Fruit fly (Drosophila melanogaster) whole organism, embryonic: ENCODE data around the gene Tg.
"Not testable (repeated sequence)": the region's sequence is repeated elsewhere in the genome, so short reads cannot be mapped to it uniquely, and the experiment has no call there.

Experiments
- Antp ChIP-seq: fragments of 200-800 bp; sonication (Bioruptor generic); optimal IDR thresholded peaks from 3 replicates; lab custom pipeline; 2016; ENCODE audit warnings: missing biosample characterization, missing genetic modification characterization
- B-H1 ChIP-seq: fragments of 200-800 bp; sonication (Bioruptor generic); IDR thresholded peaks from 3 replicates; pipeline ENCODE4 v1.3.6; 2022; ENCODE audit warnings: missing biosample characterization, missing genetic modification characterization
- BEAF-32 ChIP-seq: fragments of 200-800 bp; sonication (Bioruptor generic); optimal IDR thresholded peaks from 3 replicates; lab custom pipeline; 2017; ENCODE audit warnings: missing biosample characterization, missing genetic modification characterization, mild to moderate bottlenecking, moderate library complexity, missing genetic modification reagents
- CG13123 ChIP-seq: fragments of 200-800 bp; sonication (Bioruptor generic); optimal IDR thresholded peaks from 2 replicates; lab custom pipeline; 2016; ENCODE audit warnings: missing biosample characterization, missing genetic modification characterization
- CG13296 ChIP-seq: fragments of 200-800 bp; sonication (Bioruptor generic); optimal IDR thresholded peaks from 3 replicates; lab custom pipeline; 2018; ENCODE audit warnings: missing biosample characterization, mild to moderate bottlenecking, missing genetic modification characterization
- CG15514 ChIP-seq: fragments of 200-800 bp; sonication (Bioruptor generic); optimal IDR thresholded peaks from 3 replicates; lab custom pipeline; 2017; ENCODE audit warnings: missing biosample characterization, missing genetic modification characterization, mild to moderate bottlenecking, moderate library complexity, missing genetic modification reagents
- CG17328 ChIP-seq: fragments of 200-800 bp; sonication (Bioruptor generic); IDR thresholded peaks from 2 replicates; pipeline ENCODE4 v1.3.6; 2022; ENCODE audit warnings: missing biosample characterization, missing genetic modification characterization
- CG17612 ChIP-seq: fragments of 200-800 bp; sonication (Bioruptor generic); IDR thresholded peaks from 2 replicates; pipeline ENCODE4 v1.3.6; 2022; ENCODE audit warnings: missing biosample characterization, missing genetic modification characterization
- CG17829 ChIP-seq: fragments of 200-800 bp; optimal IDR thresholded peaks from 2 replicates; lab custom pipeline; 2019; ENCODE audit warnings: missing biosample characterization, mild to moderate bottlenecking, missing genetic modification characterization, moderate library complexity
- CG18011 ChIP-seq: fragments of 200-800 bp; sonication (Bioruptor generic); optimal IDR thresholded peaks from 2 replicates; lab custom pipeline; 2017; ENCODE audit warnings: missing biosample characterization, missing genetic modification characterization, mild to moderate bottlenecking, moderate library complexity, missing genotype
- CG1832 ChIP-seq: fragments of 200-800 bp; sonication (Bioruptor generic); optimal IDR thresholded peaks from 2 replicates; lab custom pipeline; 2017; ENCODE audit warnings: missing biosample characterization, mild to moderate bottlenecking, missing genetic modification characterization, inconsistent platforms
- CG2129 ChIP-seq: fragments of 200-800 bp; sonication (Bioruptor generic); IDR thresholded peaks from 2 replicates; pipeline ENCODE4 v1.3.6; 2022; ENCODE audit warnings: missing biosample characterization, missing genetic modification characterization; ENCODE audit not compliant: partially characterized antibody
- CG2199 ChIP-seq: fragments of 200-800 bp; sonication (Bioruptor generic); IDR thresholded peaks from 3 replicates; pipeline ENCODE4 v1.3.6; 2022; ENCODE audit warnings: missing biosample characterization, missing genetic modification characterization
- CG2712 ChIP-seq: fragments of 200-800 bp; optimal IDR thresholded peaks from 3 replicates; lab custom pipeline; 2019; ENCODE audit warnings: missing biosample characterization, mild to moderate bottlenecking, missing genetic modification characterization, moderate library complexity
- CG3838 ChIP-seq: fragments of 200-800 bp; sonication (Bioruptor generic); optimal IDR thresholded peaks from 3 replicates; lab custom pipeline; 2016; ENCODE audit warnings: missing biosample characterization, missing genetic modification characterization
- CG4360 ChIP-seq: fragments of 200-800 bp; sonication (Bioruptor generic); IDR thresholded peaks from 2 replicates; pipeline ENCODE4 v1.3.6; 2022; ENCODE audit warnings: missing biosample characterization, missing genetic modification characterization
- CG4820 ChIP-seq: fragments of 200-800 bp; sonication (Bioruptor generic); optimal IDR thresholded peaks from 3 replicates; lab custom pipeline; 2016; ENCODE audit warnings: missing biosample characterization, missing genetic modification characterization
- CG5180 ChIP-seq: fragments of 200-800 bp; sonication (Bioruptor generic); optimal IDR thresholded peaks from 3 replicates; lab custom pipeline; 2017; ENCODE audit warnings: missing biosample characterization, missing genetic modification characterization, mild to moderate bottlenecking, moderate library complexity, missing genetic modification reagents
- CG5953 ChIP-seq: fragments of 200-800 bp; sonication (Bioruptor generic); IDR thresholded peaks from 2 replicates; pipeline ENCODE4 v1.3.6; 2022; ENCODE audit warnings: missing biosample characterization, missing genetic modification characterization
- CTCF ChIP-seq: fragments of 200-800 bp; sonication (Bioruptor generic); optimal IDR thresholded peaks from 2 replicates; lab custom pipeline; 2017; ENCODE audit warnings: missing biosample characterization, mild to moderate bottlenecking, missing genetic modification characterization, moderate library complexity
- Dek ChIP-seq: fragments of 200-800 bp; sonication (Bioruptor generic); optimal IDR thresholded peaks from 3 replicates; lab custom pipeline; 2019; ENCODE audit warnings: missing biosample characterization, mild to moderate bottlenecking, missing genetic modification characterization, moderate library complexity
- Drgx ChIP-seq: fragments of 200-800 bp; sonication (Bioruptor generic); IDR thresholded peaks from 2 replicates; pipeline ENCODE4 v1.3.6; 2022; ENCODE audit warnings: missing biosample characterization, missing genetic modification characterization
- Ets97D ChIP-seq: fragments of 200-800 bp; sonication (Bioruptor generic); optimal IDR thresholded peaks from 3 replicates; lab custom pipeline; 2016; ENCODE audit warnings: missing biosample characterization, missing genetic modification characterization
- GATAe ChIP-seq: fragments of 200-800 bp; sonication (Bioruptor generic); conservative IDR thresholded peaks from 2 replicates; pipeline ENCODE4 v1.3.6; 2022; ENCODE audit warnings: missing biosample characterization, missing genetic modification characterization
- Hmr ChIP-seq: fragments of 200-800 bp; sonication (Bioruptor generic); optimal IDR thresholded peaks from 3 replicates; lab custom pipeline; 2017; ENCODE audit warnings: mild to moderate bottlenecking, missing biosample characterization, missing genetic modification reagents, missing genetic modification characterization
- Jarid2 ChIP-seq: fragments of 200-800 bp; sonication (Bioruptor generic); optimal IDR thresholded peaks from 3 replicates; lab custom pipeline; 2017; ENCODE audit warnings: mild to moderate bottlenecking, missing biosample characterization, missing genetic modification reagents, missing genetic modification characterization
- Lhr ChIP-seq: fragments of 200-800 bp; sonication (Bioruptor generic); optimal IDR thresholded peaks from 3 replicates; lab custom pipeline; 2017; ENCODE audit warnings: mild to moderate bottlenecking, missing biosample characterization, missing genetic modification reagents, missing genetic modification characterization
- Mad ChIP-seq: fragments of 200-800 bp; sonication (Bioruptor generic); optimal IDR thresholded peaks from 2 replicates; lab custom pipeline; 2016; ENCODE audit warnings: missing biosample characterization, missing genetic modification characterization
- Med ChIP-seq: fragments of 200-800 bp; sonication (Bioruptor generic); peaks from one replicate; lab custom pipeline; 2016; ENCODE audit warnings: missing biosample characterization, missing genetic modification characterization, mild to moderate bottlenecking, inconsistent platforms, moderate library complexity
- Opbp ChIP-seq: fragments of 200-800 bp; sonication (Bioruptor generic); IDR thresholded peaks from 3 replicates; pipeline ENCODE4 v1.3.6; 2022; ENCODE audit warnings: missing biosample characterization, missing genetic modification characterization; ENCODE audit not compliant: partially characterized antibody
- Pdp1 ChIP-seq, 2 experiments: fragments of 200-800 bp; sonication (Bioruptor generic); optimal IDR thresholded peaks; 3 replicates each; lab custom pipeline; 2016; ENCODE audit warnings: missing biosample characterization in 2 of 2, missing genetic modification characterization in 2 of 2, mild to moderate bottlenecking in 1 of 2, moderate library complexity in 1 of 2
- ab ChIP-seq: fragments of 200-800 bp; sonication (Bioruptor generic); optimal IDR thresholded peaks from 2 replicates; lab custom pipeline; 2016; ENCODE audit warnings: missing biosample characterization, missing genetic modification characterization
- bowl ChIP-seq: fragments of 200-800 bp; sonication (Bioruptor generic); IDR thresholded peaks from 2 replicates; pipeline ENCODE4 v1.3.6; 2022; ENCODE audit warnings: missing biosample characterization, missing genetic modification characterization
- chinmo ChIP-seq: fragments of 200-800 bp; sonication (Bioruptor generic); IDR thresholded peaks from 4 replicates; pipeline ENCODE4 v1.3.6; 2022; ENCODE audit warnings: missing biosample characterization, missing genetic modification characterization; ENCODE audit not compliant: partially characterized antibody
- crc ChIP-seq: fragments of 200-800 bp; sonication (Bioruptor generic); optimal IDR thresholded peaks from 2 replicates; lab custom pipeline; 2016; ENCODE audit warnings: missing biosample characterization, missing genetic modification characterization
- dmrt11E ChIP-seq: fragments of 200-800 bp; sonication (Bioruptor generic); optimal IDR thresholded peaks from 3 replicates; lab custom pipeline; 2018; ENCODE audit warnings: missing biosample characterization, mild to moderate bottlenecking, missing genetic modification characterization, moderate library complexity
- gro ChIP-seq: fragments of 200-800 bp; sonication (Bioruptor generic); optimal IDR thresholded peaks from 2 replicates; lab custom pipeline; 2016; ENCODE audit warnings: missing biosample characterization, missing genetic modification characterization
- kay ChIP-seq: fragments of 200-800 bp; sonication (Bioruptor generic); optimal IDR thresholded peaks from 2 replicates; lab custom pipeline; 2016; ENCODE audit warnings: missing biosample characterization, missing genetic modification characterization
- nau ChIP-seq: fragments of 200-800 bp; sonication (Bioruptor generic); optimal IDR thresholded peaks from 3 replicates; lab custom pipeline; 2017; ENCODE audit warnings: missing biosample characterization, mild to moderate bottlenecking, missing genetic modification characterization, missing genetic modification reagents
- onecut ChIP-seq: fragments of 200-800 bp; sonication (Bioruptor generic); IDR thresholded peaks from 2 replicates; pipeline ENCODE4 v1.3.6; 2022; ENCODE audit warnings: missing biosample characterization, missing genetic modification characterization
- pita ChIP-seq: fragments of 200-800 bp; sonication (Bioruptor generic); optimal IDR thresholded peaks from 2 replicates; lab custom pipeline; 2017; ENCODE audit warnings: missing biosample characterization, mild to moderate bottlenecking, missing genetic modification characterization
- prd ChIP-seq, 3 experiments: fragments of >200 bp in 2 of 3; fragments of 200-800 bp in 1 of 3; sonication (Bioruptor generic) in 1 of 3; optimal IDR thresholded peaks in 2 of 3; IDR thresholded peaks in 1 of 3; 2 replicates in 2 of 3; 3 replicates in 1 of 3; pipeline versions ENCODE4 v1.3.6 to Lab custom; 2017 to 2022; ENCODE audit warnings: missing biosample characterization in 1 of 3, missing genetic modification characterization in 1 of 3
- pros ChIP-seq: fragments of 200-800 bp; sonication (Bioruptor generic); optimal IDR thresholded peaks from 3 replicates; lab custom pipeline; 2019; ENCODE audit warnings: missing biosample characterization, mild to moderate bottlenecking, missing genetic modification characterization, moderate library complexity
- sd ChIP-seq: fragments of 200-800 bp; sonication (Bioruptor generic); optimal IDR thresholded peaks from 3 replicates; lab custom pipeline; 2018; ENCODE audit warnings: missing biosample characterization, mild to moderate bottlenecking, missing genetic modification characterization, moderate library complexity
- so ChIP-seq: fragments of 200-800 bp; sonication (Bioruptor generic); IDR thresholded peaks from 3 replicates; pipeline ENCODE4 v1.3.6; 2022; ENCODE audit warnings: missing biosample characterization, missing genetic modification characterization
- wor ChIP-seq: fragments of 200-800 bp; sonication (Bioruptor generic); IDR thresholded peaks from 2 replicates; pipeline ENCODE4 v1.3.6; 2022; ENCODE audit warnings: missing biosample characterization, missing genetic modification characterization

The Tg gene

DNA sequence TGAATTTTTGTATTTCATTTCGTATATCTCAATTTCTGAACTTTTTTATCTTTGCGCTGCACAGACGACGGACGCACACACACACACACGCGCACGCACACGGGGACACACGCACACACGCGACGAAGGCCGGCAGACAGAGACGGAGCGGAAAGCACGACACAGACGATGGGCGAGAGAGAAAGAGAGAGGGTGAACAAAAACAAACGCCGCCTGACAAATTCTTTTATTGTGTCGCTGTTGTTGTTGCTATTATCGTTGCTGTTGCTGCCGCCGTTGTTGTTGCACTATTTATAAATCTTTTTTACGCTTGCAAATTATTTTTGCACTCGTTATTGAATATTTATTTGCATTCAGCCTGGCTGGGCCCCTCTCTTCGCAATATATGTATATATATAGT lies 34.5 kb upstream of the Tg start (continued):
- no peak for TF ChIP-seq kay (GFP tag; lab: Kevin White, UChicago)
- no peak for TF ChIP-seq wor (GFP tag; lab: Robert Waterston, UW)
- TF ChIP-seq CG3838 = no peak
- no peak for TF ChIP-seq CG18011 (GFP tag; lab: Kevin White, UChicago)
- peak; percentile 86; the same call in 2 of the 4 replicates for TF ChIP-seq chinmo (GFP tag; lab: Robert Waterston, UW)
- TF ChIP-seq onecut (GFP tag; lab: Robert Waterston, UW) = no peak
- no peak for TF ChIP-seq GATAe (GFP tag; lab: Robert Waterston, UW)
- no peak for TF ChIP-seq dmrt11E (tag; lab: Kevin White, UChicago)
- no peak for TF ChIP-seq CG17612
- no peak for TF ChIP-seq CG13296 (GFP tag; lab: Kevin White, UChicago)
- no peak for TF ChIP-seq nau (GFP tag; lab: Kevin White, UChicago)
- no peak for TF ChIP-seq BEAF-32 (GFP tag; lab: Kevin White, UChicago)
- TF ChIP-seq CG17829 = no peak
- no peak for TF ChIP-seq CG13123 (GFP tag; lab: Kevin White, UChicago)
- no peak for TF ChIP-seq pros (GFP tag; lab: Kevin White, UChicago)
- TF ChIP-seq Drgx (GFP tag; lab: Robert Waterston, UW) = peak; percentile 9; the same call in 1 of the 2 replicates
- peak; percentile 22; the same call in 1 of the 3 replicates for TF ChIP-seq CG2199
- TF ChIP-seq CG5953 = no peak
- TF ChIP-seq CG2129 (GFP tag; lab: Robert Waterston, UW) = no peak
- TF ChIP-seq pita = no peak
- TF ChIP-seq Dek (tag; lab: Kevin White, UChicago) = no peak
- TF ChIP-seq, all 482 proteins: peak for 46

dm6 chr2L:7983646-7984045 lies 27.6 kb upstream of the Tg start, which contains the start of gene CG7231:
Gene CG7231, plus strand, starts transcription at chr2L:7983946.
- TF ChIP-seq pros, CG5180, Antp (GFP tag; lab: Kevin White, UChicago): not testable (repeated sequence)

- TF ChIP-seq Opbp (GFP tag; lab: Robert Waterston, UW) (peak; percentile 58; the same call in 2 of the 3 replicates), CG4820 (GFP tag; lab: Kevin White, UChicago) (no peak), Mad (GFP tag; lab: Kevin White, UChicago) (peak; percentile 22), so (peak; percentile 52; the same call in 2 of the 3 replicates), ab (GFP tag; lab: Kevin White, UChicago) (no peak), CTCF (GFP tag; lab: Kevin White, UChicago) (peak; percentile 64), Jarid2 (GFP tag; lab: Kevin White, UChicago) (peak; percentile 86), Med (GFP tag; lab: Kevin White, UChicago) (peak; percentile 85), crc (no peak), CG1832 (no peak), CG15514 (GFP tag; lab: Kevin White, UChicago) (peak; percentile 72), B-H1 (GFP tag; lab: Robert Waterston, UW) (no peak), Ets97D (peak; percentile 10), BEAF-32 (GFP tag; lab: Kevin White, UChicago) (peak; percentile 24), bowl (GFP tag; lab: Robert Waterston, UW) (no peak), Hmr (GFP tag; lab: Kevin White, UChicago) (peak; percentile 62), CG17328 (GFP tag; lab: Robert Waterston, UW) (peak; percentile 12; the same call in 1 of the 2 replicates), gro (GFP tag; lab: Kevin White, UChicago) (peak; percentile 40), Pdp1 (GFP tag; optimal IDR thresholded peaks at IDR 0.05; lab: Kevin White, UChicago) (peak in 1 of 2 experiments; percentile 31), sd (tag; lab: Kevin White, UChicago) (peak; percentile 15), CG5180 (GFP tag; lab: Kevin White, UChicago) (peak; percentile 26), CG2712 (peak; percentile 7), CG4360 (GFP tag; lab: Robert Waterston, UW) (peak; percentile 48), Lhr (GFP tag; lab: Kevin White, UChicago) (peak; percentile 57), prd (optimal IDR thresholded peaks at IDR 0.05; lab: Kevin White, UChicago) (no peak), prd (GFP tag; IDR thresholded peaks at IDR 0.05; lab: Robert Waterston, UW) (no peak)
Observed at dm6 chr2L:7984059-7984800, 27.0 kb upstream of the Tg start, which contains the start of gene Snoo. Gene Snoo, minus strand, starts transcription at chr2L:7984196.
